Worm (Caenorhabditis elegans): Measurements from ENCODE around the gene ZK632.12.

The ZK632.12 gene

ce11 chrIII:9827163-9827951 lies 3.2 kb upstream of the ZK632.12 start, which contains the start of the genes ZK632.10 and ZK632.11 (continued):
- TF ChIP-seq ets-4 (GFP tag; optimal IDR thresholded peaks at IDR 0.05) = no peak
- 0 out of 2 replicates have a peak, but pooled peaks have one; percentile 31 for TF ChIP-seq F39B2.1 (GFP tag; IDR thresholded peaks at IDR 0.05)
- TF ChIP-seq ceh-27 (GFP tag; optimal IDR thresholded peaks at IDR 0.05) = peak; percentile 20
- TF ChIP-seq lsl-1 (GFP tag; optimal IDR thresholded peaks at IDR 0.05) = peak; percentile 83
- TF ChIP-seq egl-44 (GFP tag; IDR thresholded peaks at IDR 0.05) = no peak

- peak; percentile 52 for TF ChIP-seq F33H1.4 (GFP tag; IDR thresholded peaks at IDR 0.05)
- TF ChIP-seq snpc-4 (GFP tag; optimal IDR thresholded peaks at IDR 0.05) = no peak
- TF ChIP-seq snpc-4 (tag; optimal IDR thresholded peaks at IDR 0.05) = peak in 1 of 4 experiments; percentile 11
- peak; percentile 52 for TF ChIP-seq madf-8 (GFP tag; conservative IDR thresholded peaks at IDR 0.05)
- peak; percentile 43 for TF ChIP-seq unc-130 (GFP tag; optimal IDR thresholded peaks at IDR 0.05)
- TF ChIP-seq ZK185.1 (tag; optimal IDR thresholded peaks at IDR 0.05; ENCODE audit: poor library complexity, severe bottlenecking) = no peak
- TF ChIP-seq madf-6 (GFP tag; IDR thresholded peaks at IDR 0.05) = peak; percentile 59; the same call in 1 of the 2 replicates
- no peak for TF ChIP-seq ceh-91 (GFP tag; IDR thresholded peaks at IDR 0.05)
- no peak for TF ChIP-seq B0019.2 (GFP tag; conservative IDR thresholded peaks at IDR 0.05)
- TF ChIP-seq lsl-1 (GFP tag; optimal IDR thresholded peaks at IDR 0.05) = peak; percentile 83
- peak; percentile 20; the same call in 1 of the 2 replicates for TF ChIP-seq D2030.7 (GFP tag; IDR thresholded peaks at IDR 0.05)
These were observed 2.0 kb downstream of the ZK632.12 start for ce11 chrIII:9832569-9832968.

ce11 chrIII:9834888-9835287 lies 4.3 kb downstream of the ZK632.12 start, which contains the start of gene K11H3.8:
Gene K11H3.8 (plus strand): TSS chrIII:9835188.
- TF ChIP-seq lin-40 (tag; optimal IDR thresholded peaks at IDR 0.05) (no peak), lin-54 (GFP tag; optimal IDR thresholded peaks at IDR 0.05) (no peak), hmg-1.2 (GFP tag; IDR thresholded peaks at IDR 0.05) (no peak), ztf-6 (GFP tag; IDR thresholded peaks at IDR 0.05) (no peak), gei-17 (GFP tag; optimal IDR thresholded peaks at IDR 0.05) (no peak), mes-4 (tag; optimal IDR thresholded peaks at IDR 0.05) (no peak), Y79H2A.3 (GFP tag; conservative IDR thresholded peaks at IDR 0.05) (no peak), madf-10 (tag; optimal IDR thresholded peaks at IDR 0.05) (no peak), zim-3 (tag; optimal IDR thresholded peaks at IDR 0.05) (no peak), F52B5.7 (tag; optimal IDR thresholded peaks at IDR 0.05) (no peak), him-1 (tag; optimal IDR thresholded peaks at IDR 0.05) (no peak)

- TF ChIP-seq pha-4 (tag; optimal IDR thresholded peaks at IDR 0.05) (no peak), lin-26 (GFP tag; IDR thresholded peaks at IDR 0.05) (no peak), C06A6.2 (GFP tag; conservative IDR thresholded peaks at IDR 0.05) (no peak), ztf-6 (GFP tag; IDR thresholded peaks at IDR 0.05) (no peak), sea-2 (GFP tag; IDR thresholded peaks at IDR 0.05) (no peak), B0336.3 (GFP tag; IDR thresholded peaks at IDR 0.05) (no peak), pbrm-1 (GFP tag; IDR thresholded peaks at IDR 0.05) (no peak), Y79H2A.3 (GFP tag; conservative IDR thresholded peaks at IDR 0.05) (no peak), xnd-1 (tag; optimal IDR thresholded peaks at IDR 0.05) (no peak), Y95B8A.8 (GFP tag; IDR thresholded peaks at IDR 0.05) (no peak), ceh-100 (GFP tag; IDR thresholded peaks at IDR 0.05) (no peak), F37B4.10 (GFP tag; IDR thresholded peaks at IDR 0.05) (no peak), F52B5.7 (tag; optimal IDR thresholded peaks at IDR 0.05) (no peak), B0261.1 (tag; optimal IDR thresholded peaks at IDR 0.05) (no peak), F10E7.11 (tag; optimal IDR thresholded peaks at IDR 0.05) (no peak), bed-2 (GFP tag; IDR thresholded peaks at IDR 0.05) (no peak), ceh-27 (GFP tag; optimal IDR thresholded peaks at IDR 0.05) (no peak), aptf-3 (GFP tag; IDR thresholded peaks at IDR 0.05) (no peak), dpl-1 (GFP tag; optimal IDR thresholded peaks at IDR 0.05) (no peak)
These were observed 13.1 kb downstream of the ZK632.12 start, which contains the start of gene K11H3.5 for ce11 chrIII:9843715-9844114. Gene K11H3.5 (plus strand): TSS chrIII:9843768.

Measured in whole organism, young adult.